Worm (Caenorhabditis elegans) whole organism, mixed stage, embryonic: ENCODE results near the gene ZC84.7.

Experiments
- M03D4.4 ChIP-seq: sonication (generic microtip); optimal IDR thresholded peaks from 2 replicates; lab custom pipeline; 2017; ENCODE audit warnings: mild to moderate bottlenecking, missing genetic modification characterization, missing compliant biosample characterization
- ces-1 ChIP-seq: fragments of 150-350 bp; optimal IDR thresholded peaks from 2 replicates; lab custom pipeline; 2014; ENCODE audit warnings: missing biosample characterization, missing genetic modification reagents, missing genetic modification characterization
- nhr-12 ChIP-seq: fragments of 150-350 bp; optimal IDR thresholded peaks from 2 replicates; lab custom pipeline; 2014; ENCODE audit warnings: missing biosample characterization, missing genetic modification characterization
- pha-4 ChIP-seq: fragments of 150-350 bp; optimal IDR thresholded peaks from 2 replicates; lab custom pipeline; 2018; ENCODE audit warnings: missing biosample characterization, missing genetic modification reagents, missing genetic modification characterization
- unc-39 ChIP-seq: fragments of 150-350 bp; optimal IDR thresholded peaks from 2 replicates; lab custom pipeline; 2014; ENCODE audit warnings: missing biosample characterization, missing genetic modification characterization
- unc-62 ChIP-seq: fragments of 150-350 bp; optimal IDR thresholded peaks from 2 replicates; lab custom pipeline; 2014; ENCODE audit warnings: missing biosample characterization, missing genetic modification reagents, missing genetic modification characterization

- no peak for TF ChIP-seq pha-4 (tag; lab: Kevin White, UChicago)
- TF ChIP-seq M03D4.4, result no peak
- no peak for TF ChIP-seq ces-1
- TF ChIP-seq unc-62 (GFP tag; lab: Kevin White, UChicago), result no peak
- TF ChIP-seq nhr-12, result no peak
- no peak for TF ChIP-seq unc-39 (tag; lab: Kevin White, UChicago)
Observed at ce11 chrIII:9199605-9200004, 13.8 kb downstream of the ZC84.7 start, which contains the start of gene ZC84.6.
